Fruit fly (Drosophila melanogaster) Kc167 (cell line): ENCODE data around the gene CG13403.

ENCODE experiments used
- h ChIP-seq: fragments of >200 bp; optimal IDR thresholded peaks from 3 replicates; lab custom pipeline; 2018; ENCODE audit warnings: missing external identifiers
- psq ChIP-seq: fragments of >200 bp; optimal IDR thresholded peaks from 2 replicates; lab custom pipeline; 2017; ENCODE audit warnings: missing external identifiers

dm6 chrX:14191918-14192317 lies at the start of gene CG13403:
- TF ChIP-seq h (lab: Kevin White, UChicago) (no peak), psq (lab: Kevin White, UChicago) (no peak)
